Worm (Caenorhabditis elegans) whole organism, late embryonic: ENCODE data around the gene gar-2.

ENCODE experiments used
- F13H6.1 ChIP-seq: sonication (generic microtip); optimal IDR thresholded peaks from 2 replicates; lab custom pipeline; 2016; ENCODE audit warnings: missing genetic modification characterization, missing compliant biosample characterization
- ama-1 ChIP-seq: fragments of 150-350 bp; optimal IDR thresholded peaks from 2 replicates; lab custom pipeline; 2014
- ceh-6 ChIP-seq: fragments of 200-800 bp; sonication (Bioruptor generic); optimal IDR thresholded peaks from 2 replicates; lab custom pipeline; 2018; ENCODE audit warnings: mild to moderate bottlenecking, missing genetic modification characterization, missing compliant biosample characterization
- dve-1 ChIP-seq: sonication (generic microtip); optimal IDR thresholded peaks from 2 replicates; lab custom pipeline; 2017; ENCODE audit warnings: antibody characterized with exemption, mild to moderate bottlenecking, missing genetic modification characterization, missing compliant biosample characterization
- elt-2 ChIP-seq: sonication (generic microtip); optimal IDR thresholded peaks from 2 replicates; lab custom pipeline; 2016; ENCODE audit warnings: missing genetic modification reagents, missing genetic modification characterization, missing compliant biosample characterization
- sox-4 ChIP-seq: sonication (generic microtip); optimal IDR thresholded peaks from 2 replicates; lab custom pipeline; 2017; ENCODE audit warnings: mild to moderate bottlenecking, missing genetic modification characterization, inconsistent platforms, missing compliant biosample characterization

DNA sequence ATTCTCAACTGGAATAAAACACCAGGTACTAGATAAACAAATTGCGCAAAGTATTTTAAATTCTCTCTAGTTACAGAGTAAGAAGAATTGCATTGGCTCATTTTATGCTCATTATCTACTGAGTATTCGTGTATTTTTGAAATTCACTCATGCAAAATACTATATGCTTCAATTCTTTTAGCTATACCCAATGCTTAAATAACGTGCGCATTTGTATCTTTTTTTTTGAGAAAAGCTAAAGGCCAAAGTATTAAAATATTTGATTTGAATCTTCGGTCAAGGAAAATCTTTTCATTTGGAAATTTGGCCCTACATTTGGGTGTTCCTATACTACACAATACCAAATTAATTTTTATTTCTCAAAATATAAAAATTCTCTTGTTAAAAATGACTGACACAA, 47.2 kb upstream of the gar-2 start, which contains the start of gene srg-4:
- TF ChIP-seq ama-1, result no peak
- no peak for TF ChIP-seq dve-1
- TF ChIP-seq elt-2 (tag; lab: Kevin White, UChicago), result no peak
- no peak for TF ChIP-seq F13H6.1
- TF ChIP-seq sox-4 (tag; lab: Kevin White, UChicago), result no peak
- no peak for TF ChIP-seq ceh-6 (GFP tag; lab: Kevin White, UChicago)
